Fruit fly (Drosophila melanogaster): ENCODE measurements around the gene Spn28F.

dm6 chr2L:8230255-8230654, 11.3 kb downstream of the Spn28F start:
- TF ChIP-seq unpg (GFP tag; optimal IDR thresholded peaks at IDR 0.05) = no peak
- TF ChIP-seq Optix (GFP tag; IDR thresholded peaks at IDR 0.05) = no peak
- no peak for TF ChIP-seq org-1 (GFP tag; optimal IDR thresholded peaks at IDR 0.05)
- TF ChIP-seq psq (GFP tag; optimal IDR thresholded peaks at IDR 0.05) = no peak
- no peak for TF ChIP-seq Side (GFP tag; optimal IDR thresholded peaks at IDR 0.05)
- no peak for TF ChIP-seq Nf-YA (GFP tag; IDR thresholded peaks at IDR 0.05)
- TF ChIP-seq Dbx (GFP tag; IDR thresholded peaks at IDR 0.05) = no peak
- TF ChIP-seq zen2 (GFP tag; IDR thresholded peaks at IDR 0.05; ENCODE audit: partially characterized antibody) = no peak
- no peak for TF ChIP-seq CG10267 (tag; optimal IDR thresholded peaks at IDR 0.05)
